Worm (Caenorhabditis elegans) whole organism, late embryonic: Measurements from ENCODE around the gene srv-17.

ENCODE experiments used
- C38D4.7 ChIP-seq: fragments of 200-800 bp; sonication (Bioruptor generic); optimal IDR thresholded peaks from 2 replicates; lab custom pipeline; 2018; ENCODE audit warnings: mild to moderate bottlenecking, missing genetic modification characterization, moderate library complexity, missing compliant biosample characterization
- rnt-1 ChIP-seq: sonication (generic microtip); optimal IDR thresholded peaks from 2 replicates; lab custom pipeline; 2016; ENCODE audit warnings: missing genetic modification characterization, missing compliant biosample characterization
- unc-55 ChIP-seq: sonication (generic microtip); optimal IDR thresholded peaks from 2 replicates; lab custom pipeline; 2017; ENCODE audit warnings: missing biosample characterization, missing genetic modification reagents, missing genetic modification characterization

srv-17 gene

ce11 chrIV:5820056-5820799 is 49.7 kb downstream of the srv-17 start:
- TF ChIP-seq C38D4.7 (no peak), unc-55 (GFP tag; lab: Kevin White, UChicago) (peak; percentile 93), rnt-1 (tag; lab: Kevin White, UChicago) (peak; percentile 27)
